Worm (Caenorhabditis elegans) whole organism, L1 larva: ENCODE data around the gene lact-7.

Experiments
- C34B4.2 ChIP-seq: sonication (generic microtip); optimal IDR thresholded peaks from 2 replicates; lab custom pipeline; 2017; ENCODE audit warnings: mild to moderate bottlenecking, missing genetic modification characterization, missing compliant biosample characterization
- Y116A8C.19 ChIP-seq: sonication (generic microtip); optimal IDR thresholded peaks from 2 replicates; lab custom pipeline; 2016; ENCODE audit warnings: missing compliant biosample characterization, missing genetic modification characterization, borderline replicate concordance
- aha-1 ChIP-seq: fragments of 150-350 bp; optimal IDR thresholded peaks from 2 replicates; lab custom pipeline; 2014; ENCODE audit warnings: missing biosample characterization, missing genetic modification characterization
- alr-1 ChIP-seq: fragments of 200-800 bp; sonication (Bioruptor generic); optimal IDR thresholded peaks from 2 replicates; lab custom pipeline; 2018; ENCODE audit warnings: borderline replicate concordance, mild to moderate bottlenecking, missing genetic modification characterization, missing compliant biosample characterization
- aly-2 ChIP-seq: fragments of 150-350 bp; optimal IDR thresholded peaks from 2 replicates; lab custom pipeline; 2014; ENCODE audit warnings: missing biosample characterization, missing genetic modification characterization
- ama-1 ChIP-seq: fragments of 150-350 bp; optimal IDR thresholded peaks from 2 replicates; lab custom pipeline; 2014
- blmp-1 ChIP-seq: fragments of 150-350 bp; optimal IDR thresholded peaks from 2 replicates; lab custom pipeline; 2014; ENCODE audit warnings: missing biosample characterization, missing genetic modification characterization
- ceh-82 ChIP-seq, 3 experiments: fragments of 150-350 bp in 1 of 3; sonication (generic microtip) in 2 of 3; optimal IDR thresholded peaks; 2 replicates each; lab custom pipeline; 2014 to 2017; ENCODE audit warnings: missing biosample characterization in 3 of 3, missing genetic modification characterization in 3 of 3
- ces-1 ChIP-seq: fragments of 150-350 bp; optimal IDR thresholded peaks from 2 replicates; lab custom pipeline; 2014; ENCODE audit warnings: missing biosample characterization, missing genetic modification reagents, missing genetic modification characterization
- dsc-1 ChIP-seq: sonication (generic microtip); optimal IDR thresholded peaks from 2 replicates; lab custom pipeline; 2016; ENCODE audit warnings: mild to moderate bottlenecking, missing genetic modification characterization, missing compliant biosample characterization
- efl-1 ChIP-seq, 4 experiments: fragments of 150-350 bp; optimal IDR thresholded peaks in 3 of 4; peaks in 1 of 4; 1 replicate in 1 of 4; 2 replicates in 3 of 4; lab custom pipeline; 2014; ENCODE audit warnings: missing biosample characterization in 2 of 4, missing genetic modification characterization in 2 of 4, missing genetic modification reagents in 2 of 4
- egl-13 ChIP-seq: sonication (generic microtip); optimal IDR thresholded peaks from 2 replicates; lab custom pipeline; 2016; ENCODE audit warnings: missing genotype, missing genetic modification reagents, missing genetic modification characterization, missing compliant biosample characterization
- elt-3 ChIP-seq, 6 experiments: fragments of 150-350 bp in 1 of 6; sonication (generic microtip); optimal IDR thresholded peaks; 2 replicates each; lab custom pipeline; 2017 to 2018; ENCODE audit warnings: missing biosample characterization in 6 of 6, missing genetic modification characterization in 6 of 6, inconsistent platforms in 1 of 6
- fkh-4 ChIP-seq: sonication (generic microtip); optimal IDR thresholded peaks from 2 replicates; lab custom pipeline; 2016; ENCODE audit warnings: missing compliant biosample characterization, missing genetic modification characterization, borderline replicate concordance
- fkh-8 ChIP-seq: sonication (generic microtip); optimal IDR thresholded peaks from 2 replicates; lab custom pipeline; 2016; ENCODE audit warnings: mild to moderate bottlenecking, missing genetic modification characterization, missing compliant biosample characterization
- grh-1 ChIP-seq: fragments of 200-800 bp; sonication (Bioruptor generic); IDR thresholded peaks from 2 replicates; pipeline ENCODE4 v1.3.6; 2022; ENCODE audit warnings: missing genetic modification reagents, missing genetic modification characterization, missing compliant biosample characterization
- hpl-2 ChIP-seq: fragments of 150-350 bp; optimal IDR thresholded peaks from 2 replicates; lab custom pipeline; 2014; ENCODE audit warnings: missing biosample characterization, missing genetic modification reagents, missing genetic modification characterization
- jun-1 ChIP-seq: fragments of 150-350 bp; optimal IDR thresholded peaks from 2 replicates; lab custom pipeline; 2014; ENCODE audit warnings: missing biosample characterization, missing genetic modification reagents, missing genetic modification characterization
- lin-14 ChIP-seq: fragments of 200-800 bp; sonication (Bioruptor generic); optimal IDR thresholded peaks from 2 replicates; lab custom pipeline; 2018; ENCODE audit warnings: mild to moderate bottlenecking, missing genetic modification characterization, moderate library complexity, missing compliant biosample characterization
- lin-15B ChIP-seq: fragments of 150-350 bp; sonication (generic microtip); optimal IDR thresholded peaks from 3 replicates; lab custom pipeline; 2014; ENCODE audit warnings: missing biosample characterization, missing genetic modification characterization
- lin-35 ChIP-seq, 2 experiments: fragments of 150-350 bp; optimal IDR thresholded peaks; 2 replicates each; lab custom pipeline; 2014; ENCODE audit warnings: missing biosample characterization in 2 of 2, missing genetic modification characterization in 2 of 2, missing genetic modification reagents in 2 of 2
- lir-3 ChIP-seq: sonication (generic microtip); optimal IDR thresholded peaks from 2 replicates; lab custom pipeline; 2016; ENCODE audit warnings: mild to moderate bottlenecking, missing genetic modification characterization, moderate library complexity, missing compliant biosample characterization; ENCODE audit not compliant: poor library complexity
- lsy-2 ChIP-seq, 2 experiments: fragments of 150-350 bp; optimal IDR thresholded peaks; 2 replicates each; lab custom pipeline; 2014; ENCODE audit warnings: missing biosample characterization in 2 of 2, missing genetic modification characterization in 2 of 2
- mef-2 ChIP-seq: fragments of 150-350 bp; optimal IDR thresholded peaks from 2 replicates; lab custom pipeline; 2014; ENCODE audit warnings: missing biosample characterization, missing genetic modification characterization
- nhr-11 ChIP-seq: fragments of 150-350 bp; optimal IDR thresholded peaks from 2 replicates; lab custom pipeline; 2014; ENCODE audit warnings: missing biosample characterization, missing genetic modification characterization
- nhr-12 ChIP-seq: sonication (generic microtip); optimal IDR thresholded peaks from 2 replicates; lab custom pipeline; 2017; ENCODE audit warnings: missing biosample characterization, missing genetic modification characterization
- nhr-19 ChIP-seq: fragments of 200-800 bp; sonication (Bioruptor generic); conservative IDR thresholded peaks from 2 replicates; pipeline ENCODE4 v1.3.6; 2022; ENCODE audit warnings: missing genetic modification characterization, missing compliant biosample characterization
- nhr-20 ChIP-seq: sonication (generic microtip); optimal IDR thresholded peaks from 2 replicates; lab custom pipeline; 2016; ENCODE audit warnings: mild to moderate bottlenecking, missing genetic modification characterization, missing compliant biosample characterization
- nhr-237 ChIP-seq: fragments of 150-350 bp; optimal IDR thresholded peaks from 2 replicates; lab custom pipeline; 2014; ENCODE audit warnings: missing biosample characterization, missing genetic modification characterization
- nhr-76 ChIP-seq: sonication (generic microtip); optimal IDR thresholded peaks from 2 replicates; lab custom pipeline; 2017; ENCODE audit warnings: missing biosample characterization, missing genetic modification characterization
- nhr-77 ChIP-seq: fragments of 150-350 bp; optimal IDR thresholded peaks from 2 replicates; lab custom pipeline; 2014; ENCODE audit warnings: missing biosample characterization, missing genetic modification characterization
- nhr-84 ChIP-seq: sonication (generic microtip); optimal IDR thresholded peaks from 2 replicates; lab custom pipeline; 2017; ENCODE audit warnings: missing biosample characterization, missing genetic modification characterization
- nhr-85 ChIP-seq: sonication (generic microtip); peaks from one replicate; lab custom pipeline; 2016; ENCODE audit warnings: missing genetic modification characterization, inconsistent platforms, missing compliant biosample characterization
- pag-3 ChIP-seq: sonication (generic microtip); optimal IDR thresholded peaks from 2 replicates; lab custom pipeline; 2017; ENCODE audit warnings: missing genetic modification characterization, mild to moderate bottlenecking, missing compliant biosample characterization, antibody characterized with exemption, borderline replicate concordance; ENCODE audit not compliant: insufficient read depth
- pax-3 ChIP-seq: fragments of 200-800 bp; sonication (Bioruptor generic); optimal IDR thresholded peaks from 2 replicates; lab custom pipeline; 2018; ENCODE audit warnings: mild to moderate bottlenecking, missing genetic modification characterization, moderate library complexity, missing compliant biosample characterization
- pqm-1 ChIP-seq: sonication (generic microtip); optimal IDR thresholded peaks from 3 replicates; lab custom pipeline; 2017; ENCODE audit warnings: missing biosample characterization, missing genetic modification characterization
- rnt-1 ChIP-seq: sonication (generic microtip); optimal IDR thresholded peaks from 2 replicates; lab custom pipeline; 2016; ENCODE audit warnings: mild to moderate bottlenecking, missing genetic modification characterization, moderate library complexity, missing compliant biosample characterization
- skn-1 ChIP-seq: fragments of 150-350 bp; optimal IDR thresholded peaks from 2 replicates; lab custom pipeline; 2014; ENCODE audit warnings: missing biosample characterization, missing genetic modification characterization
- snpc-4 ChIP-seq: fragments of 150-350 bp; optimal IDR thresholded peaks from 2 replicates; lab custom pipeline; 2014; ENCODE audit warnings: missing biosample characterization, missing genetic modification characterization
- snu-23 ChIP-seq: sonication (generic microtip); optimal IDR thresholded peaks from 2 replicates; lab custom pipeline; 2016; ENCODE audit warnings: missing genetic modification characterization, missing compliant biosample characterization
- sptf-1 ChIP-seq: fragments of 150-350 bp; optimal IDR thresholded peaks from 2 replicates; lab custom pipeline; 2014; ENCODE audit warnings: missing biosample characterization, missing genetic modification characterization
- sup-37 ChIP-seq: fragments of 200-800 bp; sonication (Bioruptor generic); optimal IDR thresholded peaks from 2 replicates; lab custom pipeline; 2018; ENCODE audit warnings: mild to moderate bottlenecking, missing genetic modification characterization, missing compliant biosample characterization
- tbx-2 ChIP-seq: sonication (generic microtip); optimal IDR thresholded peaks from 2 replicates; lab custom pipeline; 2016; ENCODE audit warnings: missing genetic modification characterization, missing compliant biosample characterization
- tlp-1 ChIP-seq: fragments of 150-350 bp; optimal IDR thresholded peaks from 2 replicates; lab custom pipeline; 2014; ENCODE audit warnings: missing biosample characterization, missing genetic modification characterization
- unc-130 ChIP-seq: fragments of 150-350 bp; optimal IDR thresholded peaks from 2 replicates; lab custom pipeline; 2017; ENCODE audit warnings: missing biosample characterization, missing genetic modification characterization, inconsistent platforms
- unc-30 ChIP-seq: sonication (generic microtip); optimal IDR thresholded peaks from 2 replicates; lab custom pipeline; 2017; ENCODE audit warnings: missing biosample characterization, missing genetic modification characterization
- unc-62 ChIP-seq: fragments of 150-350 bp; optimal IDR thresholded peaks from 2 replicates; lab custom pipeline; 2014; ENCODE audit warnings: missing biosample characterization, missing genetic modification reagents, missing genetic modification characterization
- unc-86 ChIP-seq: sonication (generic microtip); optimal IDR thresholded peaks from 2 replicates; lab custom pipeline; 2016; ENCODE audit warnings: missing genetic modification characterization, missing compliant biosample characterization
- unc-98 ChIP-seq: fragments of 200-800 bp; sonication (Bioruptor generic); IDR thresholded peaks from 2 replicates; pipeline ENCODE4 v1.3.6; 2022; ENCODE audit warnings: missing genetic modification characterization, missing compliant biosample characterization
- vab-15 ChIP-seq: sonication (generic microtip); optimal IDR thresholded peaks from 2 replicates; lab custom pipeline; 2017; ENCODE audit warnings: missing genotype, mild to moderate bottlenecking, missing genetic modification characterization, missing compliant biosample characterization
- xbp-1 ChIP-seq: sonication (generic microtip); optimal IDR thresholded peaks from 2 replicates; lab custom pipeline; 2016; ENCODE audit warnings: missing genetic modification characterization, missing compliant biosample characterization
- zip-4 ChIP-seq: fragments of 200-800 bp; sonication (Bioruptor generic); optimal IDR thresholded peaks from 2 replicates; lab custom pipeline; 2018; ENCODE audit warnings: mild to moderate bottlenecking, missing genetic modification characterization, moderate library complexity, missing compliant biosample characterization
- ztf-4 ChIP-seq: fragments of 150-350 bp; optimal IDR thresholded peaks from 2 replicates; lab custom pipeline; 2014; ENCODE audit warnings: missing biosample characterization, missing genetic modification characterization

The lact-7 gene

DNA sequence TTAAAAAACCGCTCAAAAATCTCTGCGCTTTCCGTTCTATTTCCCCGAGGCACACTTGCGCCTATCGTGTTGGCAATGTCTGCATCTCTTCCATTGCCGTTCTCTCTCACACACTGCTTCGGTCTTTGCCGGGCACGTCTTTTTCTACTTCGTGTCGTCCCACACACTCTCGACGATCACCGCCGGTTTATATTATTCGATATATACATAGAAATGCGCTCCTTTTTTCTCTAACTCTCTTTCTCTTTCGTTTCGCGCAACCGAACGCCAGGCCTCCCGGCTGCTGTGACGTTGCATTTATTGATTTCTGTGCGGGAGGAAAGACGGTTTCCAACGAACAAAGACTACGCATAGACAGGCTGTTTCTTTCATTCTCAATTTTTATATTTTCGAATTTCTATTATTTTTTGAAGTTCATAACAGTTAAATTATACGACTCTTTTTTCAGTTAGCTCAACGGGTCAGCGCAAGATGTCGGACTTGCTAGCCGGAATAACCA lies 39.2 kb downstream of the lact-7 start, which contains the start of gene rsd-3:
TSS of gene rsd-3 (plus strand) at position 449 of the 499 bp plus-strand sequence.
- no peak for TF ChIP-seq zip-4
- TF ChIP-seq lin-14 (GFP tag; lab: Kevin White, UChicago), result peak; percentile 95
- TF ChIP-seq aha-1 (tag; lab: Kevin White, UChicago), result no peak
- TF ChIP-seq alr-1 (tag; lab: Kevin White, UChicago), result no peak
- no peak for TF ChIP-seq nhr-12
- TF ChIP-seq Y116A8C.19, result no peak
- no peak for TF ChIP-seq sptf-1
- TF ChIP-seq xbp-1, result peak; percentile 41
- TF ChIP-seq snpc-4 (tag; lab: Kevin White, UChicago), result no peak
- TF ChIP-seq nhr-77 (tag; lab: Kevin White, UChicago), result peak; percentile 13
- TF ChIP-seq nhr-19 (GFP tag; lab: Robert Waterston, UW), result 0 out of 2 replicates have a peak, but pooled peaks have one; percentile 25
- no peak for TF ChIP-seq sup-37
- peak; percentile 65 for TF ChIP-seq skn-1 (tag; lab: Kevin White, UChicago)
- no peak for TF ChIP-seq vab-15 (tag; lab: Kevin White, UChicago)
- no peak for TF ChIP-seq unc-30
- TF ChIP-seq tlp-1, result no peak
- no peak for TF ChIP-seq fkh-4 (tag; lab: Kevin White, UChicago)
- TF ChIP-seq nhr-11, result no peak
- TF ChIP-seq unc-98, result no peak
- TF ChIP-seq ces-1 (GFP tag; lab: Kevin White, UChicago), result no peak
- peak; percentile 40 for TF ChIP-seq dsc-1
- TF ChIP-seq nhr-84, result no peak
- peak; percentile 70 for TF ChIP-seq blmp-1
- TF ChIP-seq rnt-1 (tag; lab: Kevin White, UChicago), result no peak
- TF ChIP-seq egl-13 (tag; lab: Kevin White, UChicago), result peak; percentile 26
- peak in 1 of 6 experiments; percentile 69 for TF ChIP-seq elt-3 (tag; optimal IDR thresholded peaks at IDR 0.05; lab: Kevin White, UChicago)
- TF ChIP-seq unc-62 (GFP tag; lab: Kevin White, UChicago), result no peak
- no peak for TF ChIP-seq mef-2
- TF ChIP-seq tbx-2 (tag; lab: Kevin White, UChicago), result peak; percentile 51
- TF ChIP-seq grh-1, result 0 out of 2 replicates have a peak, but pooled peaks have one; percentile 5
- no peak for TF ChIP-seq unc-130 (tag; lab: Kevin White, UChicago)
- TF ChIP-seq pax-3 (tag; lab: Kevin White, UChicago), result no peak
- peak; percentile 69 for TF ChIP-seq nhr-85 (tag; lab: Kevin White, UChicago)
- TF ChIP-seq lir-3 (tag; lab: Kevin White, UChicago), result no peak
- TF ChIP-seq unc-86 (tag; lab: Kevin White, UChicago), result peak; percentile 27
- peak; percentile 12 to 32 for TF ChIP-seq lsy-2 (tag; optimal IDR thresholded peaks at IDR 0.05; lab: Kevin White, UChicago)
- peak; percentile 74 for TF ChIP-seq snu-23 (GFP tag; lab: Kevin White, UChicago)
- no peak for TF ChIP-seq pag-3 (tag; lab: Kevin White, UChicago)
- TF ChIP-seq pqm-1 (tag; lab: Kevin White, UChicago), result no peak
- TF ChIP-seq nhr-20, result peak; percentile 74
- TF ChIP-seq ceh-82 (tag; optimal IDR thresholded peaks at IDR 0.05; lab: Kevin White, UChicago), result peak in 2 of 3 experiments; percentile 18 to 42
- TF ChIP-seq C34B4.2 (tag; lab: Kevin White, UChicago), result no peak
- TF ChIP-seq lin-15B (tag; lab: Kevin White, UChicago), result no peak
- TF ChIP-seq ztf-4, result no peak
- TF ChIP-seq efl-1 (optimal IDR thresholded peaks at IDR 0.05; lab: Kevin White, UChicago), result no peak
- TF ChIP-seq efl-1 (GFP tag; optimal IDR thresholded peaks at IDR 0.05 in 1 of 2; lab: Kevin White, UChicago), result peak in 1 of 2 experiments; percentile 11
- TF ChIP-seq hpl-2 (GFP tag; lab: Kevin White, UChicago), result no peak
- TF ChIP-seq fkh-8 (tag; lab: Kevin White, UChicago), result peak; percentile 4
- no peak for TF ChIP-seq nhr-237
- TF ChIP-seq jun-1 (tag; lab: Kevin White, UChicago), result no peak
- TF ChIP-seq aly-2, result no peak
- TF ChIP-seq lin-35 (GFP tag; optimal IDR thresholded peaks at IDR 0.05; lab: Kevin White, UChicago), result peak; percentile 7 to 49
- no peak for TF ChIP-seq nhr-76 (tag; lab: Kevin White, UChicago)
- no peak for TF ChIP-seq ama-1
